Worm (Caenorhabditis elegans) whole organism, late embryonic: ENCODE measurements around the gene gcn-2.

Experiments
- C08G9.2 ChIP-seq: sonication (generic microtip); optimal IDR thresholded peaks from 2 replicates; lab custom pipeline; 2016; ENCODE audit warnings: mild to moderate bottlenecking, missing genetic modification characterization, moderate library complexity, missing compliant biosample characterization
- ceh-22 ChIP-seq: sonication (generic microtip); optimal IDR thresholded peaks from 2 replicates; lab custom pipeline; 2017; ENCODE audit warnings: missing biosample characterization, missing genetic modification characterization
- che-1 ChIP-seq: sonication (generic microtip); optimal IDR thresholded peaks from 2 replicates; lab custom pipeline; 2016; ENCODE audit warnings: mild to moderate bottlenecking, missing genetic modification characterization, missing compliant biosample characterization
- dmd-4 ChIP-seq: sonication (generic microtip); optimal IDR thresholded peaks from 2 replicates; lab custom pipeline; 2016; ENCODE audit warnings: borderline replicate concordance, missing genetic modification characterization, missing compliant biosample characterization
- fkh-10 ChIP-seq: fragments of 150-350 bp; optimal IDR thresholded peaks from 2 replicates; lab custom pipeline; 2014; ENCODE audit warnings: missing biosample characterization, missing genetic modification reagents, missing genetic modification characterization
- nhr-11 ChIP-seq: fragments of 150-350 bp; optimal IDR thresholded peaks from 2 replicates; lab custom pipeline; 2014; ENCODE audit warnings: missing biosample characterization, missing genetic modification characterization
- npax-4 ChIP-seq: sonication (generic microtip); optimal IDR thresholded peaks from 2 replicates; lab custom pipeline; 2016; ENCODE audit warnings: missing genetic modification characterization, missing compliant biosample characterization
- pha-4 ChIP-seq: fragments of 150-350 bp; optimal IDR thresholded peaks from 2 replicates; lab custom pipeline; 2018; ENCODE audit warnings: missing biosample characterization, missing genetic modification reagents, missing genetic modification characterization
- sox-2 ChIP-seq: fragments of 200-800 bp; sonication (Bioruptor generic); IDR thresholded peaks from 2 replicates; pipeline ENCODE4 v1.3.6; 2022; ENCODE audit warnings: missing genetic modification reagents, missing genetic modification characterization, missing compliant biosample characterization
- sox-4 ChIP-seq: sonication (generic microtip); optimal IDR thresholded peaks from 2 replicates; lab custom pipeline; 2017; ENCODE audit warnings: mild to moderate bottlenecking, missing genetic modification characterization, inconsistent platforms, missing compliant biosample characterization
- unc-55 ChIP-seq: sonication (generic microtip); optimal IDR thresholded peaks from 2 replicates; lab custom pipeline; 2017; ENCODE audit warnings: missing biosample characterization, missing genetic modification reagents, missing genetic modification characterization
- unc-86 ChIP-seq: sonication (generic microtip); optimal IDR thresholded peaks from 2 replicates; lab custom pipeline; 2016; ENCODE audit warnings: missing genetic modification characterization, missing compliant biosample characterization

- TF ChIP-seq che-1 (no peak), sox-4 (no peak), npax-4 (tag; lab: Kevin White, UChicago) (no peak), unc-86 (tag; lab: Kevin White, UChicago) (no peak), fkh-10 (GFP tag; lab: Kevin White, UChicago) (no peak), ceh-22 (tag; lab: Kevin White, UChicago) (no peak), C08G9.2 (tag; lab: Kevin White, UChicago) (no peak), unc-55 (no peak), dmd-4 (no peak), sox-2 (GFP tag; lab: Robert Waterston, UW) (no peak), pha-4 (tag; lab: Kevin White, UChicago) (no peak), nhr-11 (tag; lab: Kevin White, UChicago) (no peak)
Measured at ce11 chrII:13129602-13130001, 45.6 kb downstream of the gcn-2 start, which contains the start of gene F29C12.6.
